Fruit fly (Drosophila melanogaster): ENCODE measurements around the gene CG12496.

- TF ChIP-seq CG7045 (GFP tag; optimal IDR thresholded peaks at IDR 0.05) (no peak), CG1620 (GFP tag; optimal IDR thresholded peaks at IDR 0.05) (no peak)
Measured at dm6 chrX:2453772-2454171, 43.1 kb upstream of the CG12496 start.
